Fruit fly (Drosophila melanogaster) whole organism, adult: ENCODE data around the gene P5CDh2.

Experiments used
- CG11617 ChIP-seq: fragments of 200-800 bp; sonication (Bioruptor generic); optimal IDR thresholded peaks from 2 replicates; lab custom pipeline; 2017; ENCODE audit warnings: mild to moderate bottlenecking, missing biosample characterization, missing genetic modification reagents, missing genetic modification characterization
- CG14711 ChIP-seq: fragments of 200-800 bp; sonication (Bioruptor generic); optimal IDR thresholded peaks from 2 replicates; lab custom pipeline; 2018; ENCODE audit warnings: missing biosample characterization, mild to moderate bottlenecking, missing genetic modification characterization, moderate library complexity
- CG33017 ChIP-seq: fragments of 200-800 bp; sonication (Bioruptor generic); optimal IDR thresholded peaks from 2 replicates; lab custom pipeline; 2018; ENCODE audit warnings: missing biosample characterization, mild to moderate bottlenecking, missing genetic modification characterization, moderate library complexity
- Clk ChIP-seq: fragments of 200-800 bp; sonication (Bioruptor generic); optimal IDR thresholded peaks from 2 replicates; lab custom pipeline; 2017; ENCODE audit warnings: missing biosample characterization, missing genetic modification characterization
- Mnt ChIP-seq: fragments of 200-800 bp; sonication (Bioruptor generic); optimal IDR thresholded peaks from 2 replicates; lab custom pipeline; 2016; ENCODE audit warnings: missing biosample characterization, mild to moderate bottlenecking, missing genetic modification characterization
- cic ChIP-seq: fragments of 200-800 bp; sonication (Bioruptor generic); optimal IDR thresholded peaks from 2 replicates; lab custom pipeline; 2017; ENCODE audit warnings: missing biosample characterization, mild to moderate bottlenecking, missing genetic modification characterization, moderate library complexity
- cnc ChIP-seq, 2 experiments: fragments of >200 bp; optimal IDR thresholded peaks; 2 replicates each; lab custom pipeline; 2017
- kay ChIP-seq: fragments of 200-800 bp; sonication (Bioruptor generic); peaks from one replicate; lab custom pipeline; 2016; ENCODE audit warnings: missing biosample characterization, missing genetic modification characterization, borderline replicate concordance
- ovo ChIP-seq: fragments of 200-800 bp; sonication (Bioruptor generic); optimal IDR thresholded peaks from 2 replicates; lab custom pipeline; 2016; ENCODE audit warnings: missing biosample characterization, missing genetic modification characterization
- pad ChIP-seq: fragments of 200-800 bp; sonication (Bioruptor generic); optimal IDR thresholded peaks from 3 replicates; lab custom pipeline; 2017; ENCODE audit warnings: missing biosample characterization, missing genetic modification characterization, mild to moderate bottlenecking, moderate library complexity, missing genetic modification reagents
- tj ChIP-seq: fragments of 200-800 bp; sonication (Bioruptor generic); optimal IDR thresholded peaks from 3 replicates; lab custom pipeline; 2017; ENCODE audit warnings: missing biosample characterization, mild to moderate bottlenecking, missing genetic modification characterization, moderate library complexity
- toe ChIP-seq: fragments of 200-800 bp; sonication (Bioruptor generic); optimal IDR thresholded peaks from 2 replicates; lab custom pipeline; 2016; ENCODE audit warnings: missing biosample characterization, missing genetic modification characterization

DNA sequence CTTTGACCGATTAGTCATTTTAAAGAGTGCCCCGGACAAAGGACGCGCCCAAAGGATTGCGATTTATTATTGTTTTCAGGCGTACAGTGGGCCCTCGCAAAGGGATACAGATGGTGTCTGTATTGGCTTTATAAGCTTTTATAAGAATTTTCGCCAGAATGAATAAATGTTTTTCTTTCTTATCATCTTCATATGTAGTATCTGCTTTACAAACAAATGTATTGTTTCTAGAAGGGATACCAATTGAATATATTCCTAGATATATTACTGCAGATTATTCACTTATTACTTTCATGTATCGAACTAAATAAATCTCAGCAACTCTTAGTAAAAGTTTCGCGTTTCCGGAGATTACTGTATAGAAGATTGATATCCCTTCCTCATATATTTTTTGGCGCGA is 20.2 kb upstream of the P5CDh2 start:
- TF ChIP-seq CG14711 (tag; lab: Kevin White, UChicago) = no peak
- no peak for TF ChIP-seq kay (GFP tag; lab: Kevin White, UChicago)
- TF ChIP-seq CG33017 (tag; lab: Kevin White, UChicago) = no peak
- no peak for TF ChIP-seq cnc (optimal IDR thresholded peaks at IDR 0.05; lab: Kevin White, UChicago)
- TF ChIP-seq cic (GFP tag; lab: Kevin White, UChicago) = no peak
- TF ChIP-seq CG11617 = no peak
- TF ChIP-seq ovo (GFP tag; lab: Kevin White, UChicago) = no peak
- no peak for TF ChIP-seq toe (GFP tag; lab: Kevin White, UChicago)
- TF ChIP-seq tj = no peak
- TF ChIP-seq Clk (GFP tag; lab: Kevin White, UChicago) = no peak
- no peak for TF ChIP-seq pad (GFP tag; lab: Kevin White, UChicago)
- TF ChIP-seq Mnt (GFP tag; lab: Kevin White, UChicago) = no peak
